Worm (Caenorhabditis elegans): ENCODE results near the gene C27F2.6.
A peak's percentile ranks its signal among the peaks of the same experiment; 100 is the strongest.

The C27F2.6 gene

ce11 chrIII:5013915-5014346 lies 33.7 kb upstream of the C27F2.6 start (continued):
- TF ChIP-seq sptf-1 (tag; optimal IDR thresholded peaks at IDR 0.05) (no peak), rnt-1 (tag; optimal IDR thresholded peaks at IDR 0.05) (peak; percentile 71), ceh-90 (tag; optimal IDR thresholded peaks at IDR 0.05) (no peak), ceh-8 (GFP tag; optimal IDR thresholded peaks at IDR 0.05) (peak; percentile 57), F16B12.6 (tag; optimal IDR thresholded peaks at IDR 0.05) (peak; percentile 13), ces-1 (GFP tag; optimal IDR thresholded peaks at IDR 0.05) (no peak), jun-1 (tag; optimal IDR thresholded peaks at IDR 0.05) (peak; percentile 85), snpc-4 (tag; optimal IDR thresholded peaks at IDR 0.05) (peak; percentile 75), sox-4 (tag; optimal IDR thresholded peaks at IDR 0.05) (peak; percentile 54)

- TF ChIP-seq efl-1 (optimal IDR thresholded peaks at IDR 0.05) (no peak), efl-1 (GFP tag; optimal IDR thresholded peaks at IDR 0.05 in 1 of 2) (peak in 1 of 2 experiments; percentile 70), mab-9 (GFP tag; IDR thresholded peaks at IDR 0.05) (no peak), alr-1 (tag; optimal IDR thresholded peaks at IDR 0.05; ENCODE audit: borderline replicate concordance) (peak; percentile 81)
Observed at ce11 chrIII:5012460-5012859, 32.2 kb upstream of the C27F2.6 start.

ce11 chrIII:5010723-5011122 lies 30.5 kb upstream of the C27F2.6 start:
- TF ChIP-seq ceh-8 (GFP tag; optimal IDR thresholded peaks at IDR 0.05) = no peak
- TF ChIP-seq nhr-20 (tag; optimal IDR thresholded peaks at IDR 0.05) = no peak
- TF ChIP-seq efl-3 (GFP tag; optimal IDR thresholded peaks at IDR 0.05) = no peak
- TF ChIP-seq ceh-63 (GFP tag; optimal IDR thresholded peaks at IDR 0.05) = no peak
- TF ChIP-seq elt-3 (tag; optimal IDR thresholded peaks at IDR 0.05) = no peak
- no peak for TF ChIP-seq swsn-7 (tag; optimal IDR thresholded peaks at IDR 0.05)
- TF ChIP-seq sox-4 (tag; optimal IDR thresholded peaks at IDR 0.05) = no peak
- no peak for TF ChIP-seq nhr-90 (tag; optimal IDR thresholded peaks at IDR 0.05; ENCODE audit: poor library complexity)
- TF ChIP-seq hlh-4 (tag; optimal IDR thresholded peaks at IDR 0.05) = no peak
- TF ChIP-seq nhr-71 (tag; optimal IDR thresholded peaks at IDR 0.05) = no peak
- no peak for TF ChIP-seq fkh-8 (tag; optimal IDR thresholded peaks at IDR 0.05)
- no peak for TF ChIP-seq blmp-1 (tag; optimal IDR thresholded peaks at IDR 0.05)
- no peak for TF ChIP-seq nhr-237 (tag; optimal IDR thresholded peaks at IDR 0.05)
- TF ChIP-seq pqm-1 (tag; optimal IDR thresholded peaks at IDR 0.05) = no peak
- TF ChIP-seq fkh-4 (tag; optimal IDR thresholded peaks at IDR 0.05; ENCODE audit: borderline replicate concordance) = no peak
- no peak for TF ChIP-seq skn-1 (tag; optimal IDR thresholded peaks at IDR 0.05)
- TF ChIP-seq snpc-4 (tag; optimal IDR thresholded peaks at IDR 0.05) = no peak
- TF ChIP-seq ets-5 (GFP tag; IDR thresholded peaks at IDR 0.05) = no peak
- no peak for TF ChIP-seq mab-9 (GFP tag; IDR thresholded peaks at IDR 0.05)
- no peak for TF ChIP-seq zip-4 (GFP tag; optimal IDR thresholded peaks at IDR 0.05)

ce11 chrIII:5008730-5009129 lies 28.5 kb upstream of the C27F2.6 start, which contains the start of gene R144.11:
TSS of gene R144.11 (minus strand) at chrIII:5008830.
- TF ChIP-seq aly-2 (tag; optimal IDR thresholded peaks at IDR 0.05) (peak; percentile 79), nhr-85 (tag) (peak; percentile 31), pag-3 (tag; optimal IDR thresholded peaks at IDR 0.05; ENCODE audit: borderline replicate concordance, insufficient read depth) (no peak), efl-1 (optimal IDR thresholded peaks at IDR 0.05) (no peak), efl-1 (GFP tag; optimal IDR thresholded peaks at IDR 0.05 in 1 of 2) (peak in 1 of 2 experiments; percentile 30), nhr-12 (tag; optimal IDR thresholded peaks at IDR 0.05) (no peak), ztf-4 (tag; optimal IDR thresholded peaks at IDR 0.05) (no peak)

ce11 chrIII:5006881-5007280 lies 26.6 kb upstream of the C27F2.6 start, which contains the start of gene R144.12:
TSS of gene R144.12 (minus strand) at chrIII:5006981.
- TF ChIP-seq swsn-7 (tag; optimal IDR thresholded peaks at IDR 0.05) (no peak), pqm-1 (tag; optimal IDR thresholded peaks at IDR 0.05) (no peak), unc-98 (GFP tag; IDR thresholded peaks at IDR 0.05) (no peak), nhr-76 (tag; optimal IDR thresholded peaks at IDR 0.05) (no peak), lin-35 (GFP tag; optimal IDR thresholded peaks at IDR 0.05) (no peak), C34B4.2 (tag; optimal IDR thresholded peaks at IDR 0.05) (no peak), zip-4 (GFP tag; optimal IDR thresholded peaks at IDR 0.05) (no peak), egl-27 (tag; optimal IDR thresholded peaks at IDR 0.05) (no peak), nhr-237 (tag; optimal IDR thresholded peaks at IDR 0.05) (no peak), snu-23 (GFP tag; optimal IDR thresholded peaks at IDR 0.05) (no peak), tlp-1 (tag; optimal IDR thresholded peaks at IDR 0.05) (no peak), mep-1 (tag; optimal IDR thresholded peaks at IDR 0.05) (no peak)
